Worm (Caenorhabditis elegans): Measurements from ENCODE around the gene R09E10.13.

R09E10.13 gene

ce11 chrIV:10344621-10345020, 49.7 kb upstream of the R09E10.13 start (continued):
- TF ChIP-seq C38D4.7 (GFP tag; optimal IDR thresholded peaks at IDR 0.05) (no peak), dmd-4 (tag; optimal IDR thresholded peaks at IDR 0.05; ENCODE audit: borderline replicate concordance) (no peak), Y22D7AL.16 (tag; optimal IDR thresholded peaks at IDR 0.05) (no peak), ceh-2 (tag; optimal IDR thresholded peaks at IDR 0.05) (no peak), pag-3 (tag; optimal IDR thresholded peaks at IDR 0.05; ENCODE audit: borderline replicate concordance) (no peak), lin-11 (tag; optimal IDR thresholded peaks at IDR 0.05) (no peak), lim-6 (tag; optimal IDR thresholded peaks at IDR 0.05) (no peak), C08G9.2 (tag; optimal IDR thresholded peaks at IDR 0.05) (no peak), tbx-2 (tag; optimal IDR thresholded peaks at IDR 0.05) (peak; percentile 58), elt-4 (tag; optimal IDR thresholded peaks at IDR 0.05) (no peak), pat-9 (tag; optimal IDR thresholded peaks at IDR 0.05) (no peak), ceh-14 (tag; optimal IDR thresholded peaks at IDR 0.05) (peak; percentile 30), hlh-30 (tag; optimal IDR thresholded peaks at IDR 0.05; ENCODE audit: insufficient read depth) (no peak), ref-2 (tag; optimal IDR thresholded peaks at IDR 0.05) (no peak), K09A11.1 (tag; optimal IDR thresholded peaks at IDR 0.05; ENCODE audit: insufficient read depth) (no peak), gmeb-2 (tag; optimal IDR thresholded peaks at IDR 0.05) (no peak), nfya-1 (tag; optimal IDR thresholded peaks at IDR 0.05) (peak; percentile 67), nhr-232 (tag; optimal IDR thresholded peaks at IDR 0.05) (no peak), ceh-45 (GFP tag; IDR thresholded peaks at IDR 0.05) (no peak), sox-2 (GFP tag; IDR thresholded peaks at IDR 0.05) (no peak), dve-1 (tag; optimal IDR thresholded peaks at IDR 0.05) (no peak), K02D7.2 (tag; optimal IDR thresholded peaks at IDR 0.05) (no peak)

- TF ChIP-seq ceh-31 (tag; optimal IDR thresholded peaks at IDR 0.05) = no peak
- TF ChIP-seq pha-4 (tag; optimal IDR thresholded peaks at IDR 0.05) = no peak
- TF ChIP-seq sdc-2 (tag; optimal IDR thresholded peaks at IDR 0.05) = no peak
- no peak for TF ChIP-seq sox-2 (GFP tag; IDR thresholded peaks at IDR 0.05)
- TF ChIP-seq nhr-232 (tag; optimal IDR thresholded peaks at IDR 0.05) = no peak
- TF ChIP-seq hlh-6 (tag; optimal IDR thresholded peaks at IDR 0.05) = no peak
- no peak for TF ChIP-seq syd-9 (tag; optimal IDR thresholded peaks at IDR 0.05)
- peak; percentile 49 for TF ChIP-seq pros-1 (tag; optimal IDR thresholded peaks at IDR 0.05)
- no peak for TF ChIP-seq lin-11 (tag; optimal IDR thresholded peaks at IDR 0.05)
- TF ChIP-seq hlh-13 (GFP tag; optimal IDR thresholded peaks at IDR 0.05) = no peak
- no peak for TF ChIP-seq pag-3 (tag; optimal IDR thresholded peaks at IDR 0.05; ENCODE audit: borderline replicate concordance)
- no peak for TF ChIP-seq unc-3 (GFP tag; conservative IDR thresholded peaks at IDR 0.05)
- TF ChIP-seq unc-3 (tag; optimal IDR thresholded peaks at IDR 0.05) = no peak
- peak; percentile 59 for TF ChIP-seq elt-2 (tag; optimal IDR thresholded peaks at IDR 0.05)
- TF ChIP-seq che-1 (tag; optimal IDR thresholded peaks at IDR 0.05) = no peak
- TF ChIP-seq C08G9.2 (tag; optimal IDR thresholded peaks at IDR 0.05) = no peak
- TF ChIP-seq eyg-1 (tag; optimal IDR thresholded peaks at IDR 0.05) = no peak
- no peak for TF ChIP-seq fax-1 (tag; optimal IDR thresholded peaks at IDR 0.05)
- peak; percentile 6 for TF ChIP-seq ceh-22 (tag; optimal IDR thresholded peaks at IDR 0.05)
- peak; percentile 57 for TF ChIP-seq unc-55 (GFP tag; optimal IDR thresholded peaks at IDR 0.05)
- TF ChIP-seq odd-2 (tag; optimal IDR thresholded peaks at IDR 0.05) = no peak
- no peak for TF ChIP-seq rnt-1 (tag; optimal IDR thresholded peaks at IDR 0.05)
- no peak for TF ChIP-seq mec-3 (tag; optimal IDR thresholded peaks at IDR 0.05; ENCODE audit: borderline replicate concordance)
- TF ChIP-seq nfya-1 (tag; optimal IDR thresholded peaks at IDR 0.05) = no peak
- TF ChIP-seq lim-6 (tag; optimal IDR thresholded peaks at IDR 0.05) = no peak
- TF ChIP-seq ceh-18 (tag; optimal IDR thresholded peaks at IDR 0.05) = peak; percentile 13
- TF ChIP-seq hlh-30 (tag; optimal IDR thresholded peaks at IDR 0.05; ENCODE audit: insufficient read depth) = no peak
- no peak for TF ChIP-seq pqm-1 (tag; optimal IDR thresholded peaks at IDR 0.05)
- TF ChIP-seq unc-86 (tag; optimal IDR thresholded peaks at IDR 0.05) = no peak
- no peak for TF ChIP-seq ets-4 (tag; optimal IDR thresholded peaks at IDR 0.05)
- no peak for TF ChIP-seq T23F11.4 (GFP tag; optimal IDR thresholded peaks at IDR 0.05)
- TF ChIP-seq dve-1 (tag; optimal IDR thresholded peaks at IDR 0.05) = peak; percentile 61
- TF ChIP-seq ama-1 (optimal IDR thresholded peaks at IDR 0.05) = no peak
- TF ChIP-seq ceh-9 (tag; optimal IDR thresholded peaks at IDR 0.05) = no peak
These were observed 47.4 kb upstream of the R09E10.13 start for ce11 chrIV:10342361-10342706.
